Worm (Caenorhabditis elegans) whole organism, young adult: ENCODE data around the gene hex-3.

Source experiments
- B0336.3 ChIP-seq: fragments of 200-800 bp; sonication (Bioruptor generic); IDR thresholded peaks from 2 replicates; pipeline ENCODE4 v1.3.6; 2022; ENCODE audit warnings: missing genetic modification characterization, missing compliant biosample characterization
- C17E4.6 ChIP-seq: fragments of 200-800 bp; sonication (Bioruptor generic); IDR thresholded peaks from 2 replicates; pipeline ENCODE4 v1.3.6; 2022; ENCODE audit warnings: missing genetic modification reagents, missing genetic modification characterization, missing compliant biosample characterization
- F55B11.4 ChIP-seq: sonication (generic microtip); optimal IDR thresholded peaks from 2 replicates; lab custom pipeline; 2016; ENCODE audit warnings: missing compliant biosample characterization, missing genetic modification characterization, borderline replicate concordance; ENCODE audit not compliant: insufficient read depth
- K12H6.12 ChIP-seq: fragments of 200-800 bp; sonication (Bioruptor generic); optimal IDR thresholded peaks from 2 replicates; lab custom pipeline; 2018; ENCODE audit warnings: mild to moderate bottlenecking, missing genetic modification characterization, missing compliant biosample characterization
- T26A5.8 ChIP-seq: sonication (generic microtip); optimal IDR thresholded peaks from 2 replicates; lab custom pipeline; 2016; ENCODE audit warnings: missing genetic modification characterization, missing compliant biosample characterization
- Y53F4B.3 ChIP-seq: fragments of 200-800 bp; sonication (Bioruptor generic); IDR thresholded peaks from 2 replicates; pipeline ENCODE4 v1.3.6; 2022; ENCODE audit warnings: missing genetic modification reagents, missing genetic modification characterization, missing compliant biosample characterization
- Y56A3A.18 ChIP-seq: fragments of 200-800 bp; sonication (Bioruptor generic); IDR thresholded peaks from 2 replicates; pipeline ENCODE4 v1.3.6; 2022; ENCODE audit warnings: missing genetic modification reagents, missing genetic modification characterization, missing compliant biosample characterization
- aptf-3 ChIP-seq: fragments of 200-800 bp; sonication (Bioruptor generic); IDR thresholded peaks from 2 replicates; pipeline ENCODE4 v1.3.6; 2022; ENCODE audit warnings: missing genetic modification characterization, missing compliant biosample characterization
- atf-7 ChIP-seq: sonication (generic microtip); optimal IDR thresholded peaks from 2 replicates; lab custom pipeline; 2017; ENCODE audit warnings: mild to moderate bottlenecking, missing genetic modification characterization, missing compliant biosample characterization
- athp-1 ChIP-seq: sonication (generic microtip); optimal IDR thresholded peaks from 2 replicates; lab custom pipeline; 2017; ENCODE audit warnings: mild to moderate bottlenecking, missing genetic modification characterization, missing compliant biosample characterization
- cebp-1 ChIP-seq, 2 experiments: fragments of 200-800 bp in 1 of 2; sonication (Bioruptor generic) in 1 of 2; sonication (generic microtip) in 1 of 2; IDR thresholded peaks in 1 of 2; optimal IDR thresholded peaks in 1 of 2; 2 replicates each; pipeline versions ENCODE4 v1.3.6 to Lab custom; 2017 to 2022; ENCODE audit warnings: missing compliant biosample characterization in 2 of 2, missing genetic modification characterization in 2 of 2, mild to moderate bottlenecking in 1 of 2, missing genetic modification reagents in 1 of 2, moderate library complexity in 1 of 2
- cebp-2 ChIP-seq: fragments of 200-800 bp; sonication (Bioruptor generic); IDR thresholded peaks from 2 replicates; pipeline ENCODE4 v1.3.6; 2022; ENCODE audit warnings: missing genetic modification characterization, missing compliant biosample characterization
- ceh-100 ChIP-seq: fragments of 200-800 bp; sonication (Bioruptor generic); IDR thresholded peaks from 2 replicates; pipeline ENCODE4 v1.3.6; 2022; ENCODE audit warnings: missing genetic modification reagents, missing genetic modification characterization, missing compliant biosample characterization
- ceh-91 ChIP-seq: fragments of 200-800 bp; sonication (Bioruptor generic); IDR thresholded peaks from 2 replicates; pipeline ENCODE4 v1.3.6; 2022; ENCODE audit warnings: missing genetic modification reagents, missing genetic modification characterization, missing compliant biosample characterization
- chd-7 ChIP-seq: sonication (generic microtip); optimal IDR thresholded peaks from 2 replicates; lab custom pipeline; 2016; ENCODE audit warnings: mild to moderate bottlenecking, missing genetic modification characterization, moderate library complexity, missing compliant biosample characterization
- die-1 ChIP-seq: sonication (generic microtip); optimal IDR thresholded peaks from 2 replicates; lab custom pipeline; 2016; ENCODE audit warnings: missing genotype, mild to moderate bottlenecking, missing genetic modification characterization, missing compliant biosample characterization
- dox-1 ChIP-seq: fragments of 200-800 bp; sonication (Bioruptor generic); IDR thresholded peaks from 2 replicates; pipeline ENCODE4 v1.3.6; 2022; ENCODE audit warnings: missing genetic modification reagents, missing genetic modification characterization, missing compliant biosample characterization
- dpff-1 ChIP-seq: sonication (generic microtip); optimal IDR thresholded peaks from 2 replicates; lab custom pipeline; 2017; ENCODE audit warnings: mild to moderate bottlenecking, missing genetic modification characterization, missing compliant biosample characterization
- efl-1 ChIP-seq: fragments of 150-350 bp; optimal IDR thresholded peaks from 2 replicates; lab custom pipeline; 2014; ENCODE audit warnings: missing biosample characterization, missing genetic modification reagents, missing genetic modification characterization
- gei-17 ChIP-seq: fragments of 200-800 bp; sonication (Bioruptor generic); optimal IDR thresholded peaks from 2 replicates; lab custom pipeline; 2018; ENCODE audit warnings: mild to moderate bottlenecking, missing genetic modification characterization, missing compliant biosample characterization
- hmg-1.2 ChIP-seq: fragments of 200-800 bp; sonication (Bioruptor generic); IDR thresholded peaks from 2 replicates; pipeline ENCODE4 v1.3.6; 2022; ENCODE audit warnings: missing genetic modification reagents, missing genetic modification characterization, missing compliant biosample characterization
- let-526 ChIP-seq: fragments of 200-800 bp; sonication (Bioruptor generic); IDR thresholded peaks from 2 replicates; pipeline ENCODE4 v1.3.6; 2022; ENCODE audit warnings: missing genetic modification reagents, missing genetic modification characterization, missing compliant biosample characterization
- lin-26 ChIP-seq: fragments of 200-800 bp; sonication (Bioruptor generic); IDR thresholded peaks from 2 replicates; pipeline ENCODE4 v1.3.6; 2022; ENCODE audit warnings: missing genetic modification reagents, missing genetic modification characterization, missing compliant biosample characterization
- lin-35 ChIP-seq, 3 experiments: fragments of 150-350 bp in 2 of 3; sonication (generic microtip) in 1 of 3; optimal IDR thresholded peaks; 2 replicates each; lab custom pipeline; 2014 to 2018; ENCODE audit warnings: missing biosample characterization in 3 of 3, missing genetic modification characterization in 3 of 3, missing genetic modification reagents in 3 of 3
- lin-54 ChIP-seq: fragments of 200-800 bp; sonication (Bioruptor generic); optimal IDR thresholded peaks from 2 replicates; lab custom pipeline; 2018; ENCODE audit warnings: mild to moderate bottlenecking, missing genetic modification characterization, missing compliant biosample characterization
- lsy-27 ChIP-seq: sonication (generic microtip); optimal IDR thresholded peaks from 2 replicates; lab custom pipeline; 2017; ENCODE audit warnings: missing genetic modification characterization, mild to moderate bottlenecking, missing compliant biosample characterization, antibody characterized with exemption, missing genotype, borderline replicate concordance; ENCODE audit not compliant: insufficient read depth
- madf-10 ChIP-seq: sonication (generic microtip); optimal IDR thresholded peaks from 2 replicates; lab custom pipeline; 2016; ENCODE audit warnings: mild to moderate bottlenecking, missing genetic modification characterization, missing compliant biosample characterization
- madf-6 ChIP-seq: fragments of 200-800 bp; sonication (Bioruptor generic); IDR thresholded peaks from 2 replicates; pipeline ENCODE4 v1.3.6; 2022; ENCODE audit warnings: missing genetic modification reagents, missing genetic modification characterization, missing compliant biosample characterization
- madf-8 ChIP-seq: fragments of 200-800 bp; sonication (Bioruptor generic); conservative IDR thresholded peaks from 2 replicates; pipeline ENCODE4 v1.3.6; 2022; ENCODE audit warnings: missing genetic modification reagents, missing genetic modification characterization, missing compliant biosample characterization
- mcd-1 ChIP-seq: fragments of 200-800 bp; sonication (Bioruptor generic); IDR thresholded peaks from 2 replicates; pipeline ENCODE4 v1.3.6; 2022; ENCODE audit warnings: missing genetic modification reagents, missing genetic modification characterization, missing compliant biosample characterization
- mel-28 ChIP-seq: sonication (generic microtip); optimal IDR thresholded peaks from 2 replicates; lab custom pipeline; 2016; ENCODE audit warnings: borderline replicate concordance, mild to moderate bottlenecking, missing genetic modification characterization, missing compliant biosample characterization
- nfya-2 ChIP-seq: fragments of 200-800 bp; sonication (Bioruptor generic); IDR thresholded peaks from 2 replicates; pipeline ENCODE4 v1.3.6; 2022; ENCODE audit warnings: missing genetic modification reagents, missing genetic modification characterization, missing compliant biosample characterization
- nfyb-1 ChIP-seq: fragments of 200-800 bp; sonication (Bioruptor generic); IDR thresholded peaks from 2 replicates; pipeline ENCODE4 v1.3.6; 2022; ENCODE audit warnings: missing genetic modification reagents, missing genetic modification characterization, missing compliant biosample characterization
- nhr-179 ChIP-seq: sonication (generic microtip); optimal IDR thresholded peaks from 2 replicates; lab custom pipeline; 2016; ENCODE audit warnings: mild to moderate bottlenecking, missing genetic modification characterization, missing compliant biosample characterization
- nhr-27 ChIP-seq: fragments of 200-800 bp; sonication (Bioruptor generic); optimal IDR thresholded peaks from 2 replicates; lab custom pipeline; 2018; ENCODE audit warnings: mild to moderate bottlenecking, missing genetic modification characterization, moderate library complexity, missing compliant biosample characterization
- nhr-80 ChIP-seq: sonication (generic microtip); optimal IDR thresholded peaks from 2 replicates; lab custom pipeline; 2016; ENCODE audit warnings: missing genetic modification characterization, missing compliant biosample characterization
- nhr-90 ChIP-seq: sonication (generic microtip); optimal IDR thresholded peaks from 2 replicates; lab custom pipeline; 2016; ENCODE audit warnings: missing genotype, mild to moderate bottlenecking, missing genetic modification characterization, missing compliant biosample characterization
- pbrm-1 ChIP-seq: fragments of 200-800 bp; sonication (Bioruptor generic); IDR thresholded peaks from 2 replicates; pipeline ENCODE4 v1.3.6; 2022; ENCODE audit warnings: missing genetic modification reagents, missing genetic modification characterization, missing compliant biosample characterization
- rec-8 ChIP-seq, 2 experiments: sonication (generic microtip); optimal IDR thresholded peaks; 2 replicates each; lab custom pipeline; 2016; ENCODE audit warnings: mild to moderate bottlenecking in 2 of 2, missing genetic modification characterization in 2 of 2, missing genetic modification reagents in 2 of 2, missing genotype in 2 of 2, missing biosample characterization in 1 of 2, missing compliant biosample characterization in 1 of 2, moderate library complexity in 1 of 2
- snpc-4 ChIP-seq, 5 experiments: fragments of 150-350 bp in 1 of 5; sonication (generic microtip) in 4 of 5; optimal IDR thresholded peaks; 2 replicates each; lab custom pipeline; 2014 to 2018; ENCODE audit warnings: missing genetic modification characterization in 5 of 5, missing biosample characterization in 3 of 5, antibody characterized with exemption in 2 of 5, mild to moderate bottlenecking in 2 of 5, missing compliant biosample characterization in 2 of 5, missing genotype in 2 of 5, moderate library complexity in 2 of 5, missing genetic modification reagents in 1 of 5
- somi-1 ChIP-seq: fragments of 200-800 bp; sonication (Bioruptor generic); optimal IDR thresholded peaks from 2 replicates; lab custom pipeline; 2018; ENCODE audit warnings: mild to moderate bottlenecking, missing genetic modification characterization, missing compliant biosample characterization
- tbp1 ChIP-seq: fragments of 200-800 bp; sonication (Bioruptor generic); optimal IDR thresholded peaks from 2 replicates; lab custom pipeline; 2018; ENCODE audit warnings: mild to moderate bottlenecking, missing genetic modification characterization, missing compliant biosample characterization
- tlf-1 ChIP-seq: fragments of 200-800 bp; sonication (Bioruptor generic); optimal IDR thresholded peaks from 2 replicates; lab custom pipeline; 2018; ENCODE audit warnings: mild to moderate bottlenecking, missing genetic modification characterization, missing compliant biosample characterization
- unc-130 ChIP-seq: sonication (generic microtip); optimal IDR thresholded peaks from 2 replicates; lab custom pipeline; 2016; ENCODE audit warnings: missing genetic modification reagents, missing genetic modification characterization, missing compliant biosample characterization
- zfh-2 ChIP-seq: fragments of 200-800 bp; sonication (Bioruptor generic); conservative IDR thresholded peaks from 2 replicates; pipeline ENCODE4 v1.3.6; 2022; ENCODE audit warnings: missing genetic modification reagents, missing genetic modification characterization, missing compliant biosample characterization
- zim-3 ChIP-seq: sonication (generic microtip); optimal IDR thresholded peaks from 2 replicates; lab custom pipeline; 2017; ENCODE audit warnings: mild to moderate bottlenecking, missing genetic modification characterization, moderate library complexity, missing compliant biosample characterization
- ztf-25 ChIP-seq: fragments of 200-800 bp; sonication (Bioruptor generic); IDR thresholded peaks from 2 replicates; pipeline ENCODE4 v1.3.6; 2022; ENCODE audit warnings: missing genetic modification reagents, missing genetic modification characterization, missing compliant biosample characterization
- ztf-6 ChIP-seq: fragments of 200-800 bp; sonication (Bioruptor generic); IDR thresholded peaks from 2 replicates; pipeline ENCODE4 v1.3.6; 2022; ENCODE audit warnings: missing genetic modification reagents, missing genetic modification characterization, missing compliant biosample characterization

hex-3 gene

ce11 chrIII:10819778-10820177 lies 29.2 kb upstream of the hex-3 start:
- no peak for TF ChIP-seq lin-26
- TF ChIP-seq nhr-179 = no peak
- TF ChIP-seq mcd-1 = peak; percentile 35; the same call in 1 of the 2 replicates
- peak; percentile 51; the same call in 1 of the 2 replicates for TF ChIP-seq hmg-1.2
- peak; percentile 20 for TF ChIP-seq nhr-90 (tag; lab: Kevin White, UChicago)
- no peak for TF ChIP-seq gei-17
- TF ChIP-seq K12H6.12 (tag; lab: Kevin White, UChicago) = peak; percentile 52
- no peak for TF ChIP-seq madf-8
- TF ChIP-seq unc-130 (GFP tag; lab: Kevin White, UChicago) = no peak
- TF ChIP-seq nhr-80 (tag; lab: Kevin White, UChicago) = peak; percentile 4
- TF ChIP-seq tbp1 (GFP tag; lab: Kevin White, UChicago) = no peak
- TF ChIP-seq T26A5.8 (tag; lab: Kevin White, UChicago) = no peak
- TF ChIP-seq athp-1 = no peak
- peak; percentile 82 for TF ChIP-seq zfh-2
- no peak for TF ChIP-seq dpff-1 (tag; lab: Kevin White, UChicago)
- no peak for TF ChIP-seq lin-35 (GFP tag; optimal IDR thresholded peaks at IDR 0.05; lab: Kevin White, UChicago)
- TF ChIP-seq lsy-27 (tag; lab: Kevin White, UChicago) = no peak
- TF ChIP-seq die-1 = no peak
- peak; percentile 65 for TF ChIP-seq chd-7
- no peak for TF ChIP-seq rec-8 (tag; optimal IDR thresholded peaks at IDR 0.05; lab: Kevin White, UChicago)
- peak; percentile 26 for TF ChIP-seq lin-54 (GFP tag; lab: Kevin White, UChicago)
- no peak for TF ChIP-seq ceh-100 (GFP tag; lab: Robert Waterston, UW)
- peak; percentile 21 for TF ChIP-seq somi-1
- TF ChIP-seq Y53F4B.3 = no peak
- TF ChIP-seq madf-10 (tag; lab: Kevin White, UChicago) = no peak
- TF ChIP-seq Y56A3A.18 = no peak
- TF ChIP-seq ztf-6 = no peak
- TF ChIP-seq F55B11.4 (tag; lab: Kevin White, UChicago) = no peak
- no peak for TF ChIP-seq mel-28 (tag; lab: Kevin White, UChicago)
- TF ChIP-seq ztf-25 (GFP tag; lab: Robert Waterston, UW) = no peak
- no peak for TF ChIP-seq B0336.3 (GFP tag; lab: Robert Waterston, UW)
- TF ChIP-seq tlf-1 (GFP tag; lab: Kevin White, UChicago) = no peak
- TF ChIP-seq zim-3 = no peak
- TF ChIP-seq efl-1 (GFP tag; lab: Kevin White, UChicago) = no peak
- no peak for TF ChIP-seq ceh-91
- TF ChIP-seq cebp-2 (GFP tag; lab: Robert Waterston, UW) = peak; percentile 77; the same call in 1 of the 2 replicates
- no peak for TF ChIP-seq nfya-2 (GFP tag; lab: Robert Waterston, UW)
- TF ChIP-seq dox-1 (GFP tag; lab: Robert Waterston, UW) = no peak
- no peak for TF ChIP-seq atf-7 (tag; lab: Kevin White, UChicago)
- TF ChIP-seq nhr-27 = no peak
- TF ChIP-seq madf-6 (GFP tag; lab: Robert Waterston, UW) = 0 out of 2 replicates have a peak, but pooled peaks have one; percentile 17
- no peak for TF ChIP-seq snpc-4 (GFP tag; optimal IDR thresholded peaks at IDR 0.05; lab: Kevin White, UChicago)
- no peak for TF ChIP-seq snpc-4 (tag; optimal IDR thresholded peaks at IDR 0.05; lab: Kevin White, UChicago)
- TF ChIP-seq cebp-1 (GFP tag; IDR thresholded peaks at IDR 0.05; lab: Robert Waterston, UW) = no peak
- TF ChIP-seq cebp-1 (tag; optimal IDR thresholded peaks at IDR 0.05; lab: Kevin White, UChicago) = peak; percentile 34
- no peak for TF ChIP-seq let-526 (GFP tag; lab: Robert Waterston, UW)
- no peak for TF ChIP-seq aptf-3 (GFP tag; lab: Robert Waterston, UW)
- no peak for TF ChIP-seq pbrm-1 (GFP tag; lab: Robert Waterston, UW)
- TF ChIP-seq C17E4.6 = no peak
- TF ChIP-seq nfyb-1 (GFP tag; lab: Robert Waterston, UW) = peak; percentile 74; the same call in 1 of the 2 replicates
